Worm (Caenorhabditis elegans) whole organism, L1 larva: ENCODE results near the gene mex-5.

Experiments used
- C16A3.4 ChIP-seq: fragments of 150-350 bp; optimal IDR thresholded peaks from 2 replicates; lab custom pipeline; 2014; ENCODE audit warnings: missing biosample characterization, missing genetic modification characterization
- C34B4.2 ChIP-seq: sonication (generic microtip); optimal IDR thresholded peaks from 2 replicates; lab custom pipeline; 2017; ENCODE audit warnings: mild to moderate bottlenecking, missing genetic modification characterization, missing compliant biosample characterization
- alr-1 ChIP-seq: fragments of 200-800 bp; sonication (Bioruptor generic); optimal IDR thresholded peaks from 2 replicates; lab custom pipeline; 2018; ENCODE audit warnings: borderline replicate concordance, mild to moderate bottlenecking, missing genetic modification characterization, missing compliant biosample characterization
- blmp-1 ChIP-seq: fragments of 150-350 bp; optimal IDR thresholded peaks from 2 replicates; lab custom pipeline; 2014; ENCODE audit warnings: missing biosample characterization, missing genetic modification characterization
- ceh-82 ChIP-seq, 3 experiments: fragments of 150-350 bp in 1 of 3; sonication (generic microtip) in 2 of 3; optimal IDR thresholded peaks; 2 replicates each; lab custom pipeline; 2014 to 2017; ENCODE audit warnings: missing biosample characterization in 3 of 3, missing genetic modification characterization in 3 of 3
- ces-1 ChIP-seq: fragments of 150-350 bp; optimal IDR thresholded peaks from 2 replicates; lab custom pipeline; 2014; ENCODE audit warnings: missing biosample characterization, missing genetic modification reagents, missing genetic modification characterization
- efl-1 ChIP-seq, 4 experiments: fragments of 150-350 bp; optimal IDR thresholded peaks in 3 of 4; peaks in 1 of 4; 1 replicate in 1 of 4; 2 replicates in 3 of 4; lab custom pipeline; 2014; ENCODE audit warnings: missing biosample characterization in 2 of 4, missing genetic modification characterization in 2 of 4, missing genetic modification reagents in 2 of 4
- efl-3 ChIP-seq: fragments of 200-800 bp; sonication (Bioruptor generic); optimal IDR thresholded peaks from 2 replicates; lab custom pipeline; 2018; ENCODE audit warnings: mild to moderate bottlenecking, missing genetic modification characterization, missing compliant biosample characterization
- elt-2 ChIP-seq: sonication (generic microtip); optimal IDR thresholded peaks from 2 replicates; lab custom pipeline; 2016; ENCODE audit warnings: missing genetic modification characterization, mild to moderate bottlenecking, inconsistent platforms, missing compliant biosample characterization, missing genetic modification reagents
- fkh-10 ChIP-seq: sonication (generic microtip); optimal IDR thresholded peaks from 2 replicates; lab custom pipeline; 2017; ENCODE audit warnings: missing biosample characterization, missing genetic modification reagents, missing genetic modification characterization
- fkh-4 ChIP-seq: sonication (generic microtip); optimal IDR thresholded peaks from 2 replicates; lab custom pipeline; 2016; ENCODE audit warnings: missing compliant biosample characterization, missing genetic modification characterization, borderline replicate concordance
- fos-1 ChIP-seq: fragments of 150-350 bp; optimal IDR thresholded peaks from 2 replicates; lab custom pipeline; 2014; ENCODE audit warnings: missing biosample characterization, missing genetic modification characterization
- grh-1 ChIP-seq: fragments of 200-800 bp; sonication (Bioruptor generic); IDR thresholded peaks from 2 replicates; pipeline ENCODE4 v1.3.6; 2022; ENCODE audit warnings: missing genetic modification reagents, missing genetic modification characterization, missing compliant biosample characterization
- jun-1 ChIP-seq: fragments of 150-350 bp; optimal IDR thresholded peaks from 2 replicates; lab custom pipeline; 2014; ENCODE audit warnings: missing biosample characterization, missing genetic modification reagents, missing genetic modification characterization
- lin-13 ChIP-seq: fragments of 150-350 bp; optimal IDR thresholded peaks from 2 replicates; lab custom pipeline; 2014; ENCODE audit warnings: missing biosample characterization, missing genetic modification reagents, missing genetic modification characterization
- lin-15B ChIP-seq: fragments of 150-350 bp; sonication (generic microtip); optimal IDR thresholded peaks from 3 replicates; lab custom pipeline; 2014; ENCODE audit warnings: missing biosample characterization, missing genetic modification characterization
- lin-35 ChIP-seq, 2 experiments: fragments of 150-350 bp; optimal IDR thresholded peaks; 2 replicates each; lab custom pipeline; 2014; ENCODE audit warnings: missing biosample characterization in 2 of 2, missing genetic modification characterization in 2 of 2, missing genetic modification reagents in 2 of 2
- lin-39 ChIP-seq: fragments of 150-350 bp; optimal IDR thresholded peaks from 2 replicates; lab custom pipeline; 2014; ENCODE audit warnings: missing biosample characterization, missing genetic modification reagents, missing genetic modification characterization
- lir-3 ChIP-seq: sonication (generic microtip); optimal IDR thresholded peaks from 2 replicates; lab custom pipeline; 2016; ENCODE audit warnings: mild to moderate bottlenecking, missing genetic modification characterization, moderate library complexity, missing compliant biosample characterization; ENCODE audit not compliant: poor library complexity
- lsy-2 ChIP-seq, 2 experiments: fragments of 150-350 bp; optimal IDR thresholded peaks; 2 replicates each; lab custom pipeline; 2014; ENCODE audit warnings: missing biosample characterization in 2 of 2, missing genetic modification characterization in 2 of 2
- mab-9 ChIP-seq: fragments of 200-800 bp; sonication (Bioruptor generic); IDR thresholded peaks from 2 replicates; pipeline ENCODE4 v1.3.6; 2022; ENCODE audit warnings: missing genetic modification reagents, missing genetic modification characterization, missing compliant biosample characterization
- mdl-1 ChIP-seq, 2 experiments: fragments of 150-350 bp; optimal IDR thresholded peaks; 2 replicates each; lab custom pipeline; 2014 to 2017; ENCODE audit warnings: missing biosample characterization in 2 of 2, missing genetic modification characterization in 2 of 2, inconsistent platforms in 1 of 2
- mep-1 ChIP-seq: fragments of 150-350 bp; optimal IDR thresholded peaks from 2 replicates; lab custom pipeline; 2014; ENCODE audit warnings: missing biosample characterization, missing genetic modification characterization
- nhr-11 ChIP-seq: fragments of 150-350 bp; optimal IDR thresholded peaks from 2 replicates; lab custom pipeline; 2014; ENCODE audit warnings: missing biosample characterization, missing genetic modification characterization
- nhr-12 ChIP-seq: sonication (generic microtip); optimal IDR thresholded peaks from 2 replicates; lab custom pipeline; 2017; ENCODE audit warnings: missing biosample characterization, missing genetic modification characterization
- nhr-20 ChIP-seq: sonication (generic microtip); optimal IDR thresholded peaks from 2 replicates; lab custom pipeline; 2016; ENCODE audit warnings: mild to moderate bottlenecking, missing genetic modification characterization, missing compliant biosample characterization
- nhr-28 ChIP-seq: fragments of 150-350 bp; optimal IDR thresholded peaks from 2 replicates; lab custom pipeline; 2014; ENCODE audit warnings: missing biosample characterization, missing genetic modification characterization
- nhr-47 ChIP-seq: sonication (generic microtip); optimal IDR thresholded peaks from 2 replicates; lab custom pipeline; 2016; ENCODE audit warnings: mild to moderate bottlenecking, missing genetic modification characterization, moderate library complexity, missing compliant biosample characterization
- nhr-71 ChIP-seq: sonication (generic microtip); optimal IDR thresholded peaks from 2 replicates; lab custom pipeline; 2016; ENCODE audit warnings: mild to moderate bottlenecking, missing genetic modification characterization, moderate library complexity, missing compliant biosample characterization
- nhr-85 ChIP-seq: sonication (generic microtip); peaks from one replicate; lab custom pipeline; 2016; ENCODE audit warnings: missing genetic modification characterization, inconsistent platforms, missing compliant biosample characterization
- nhr-90 ChIP-seq: sonication (generic microtip); optimal IDR thresholded peaks from 2 replicates; lab custom pipeline; 2016; ENCODE audit warnings: mild to moderate bottlenecking, missing genetic modification characterization, missing compliant biosample characterization; ENCODE audit not compliant: poor library complexity
- pqm-1 ChIP-seq: sonication (generic microtip); optimal IDR thresholded peaks from 3 replicates; lab custom pipeline; 2017; ENCODE audit warnings: missing biosample characterization, missing genetic modification characterization
- rnt-1 ChIP-seq: sonication (generic microtip); optimal IDR thresholded peaks from 2 replicates; lab custom pipeline; 2016; ENCODE audit warnings: mild to moderate bottlenecking, missing genetic modification characterization, moderate library complexity, missing compliant biosample characterization
- skn-1 ChIP-seq: fragments of 150-350 bp; optimal IDR thresholded peaks from 2 replicates; lab custom pipeline; 2014; ENCODE audit warnings: missing biosample characterization, missing genetic modification characterization
- snpc-4 ChIP-seq: fragments of 150-350 bp; optimal IDR thresholded peaks from 2 replicates; lab custom pipeline; 2014; ENCODE audit warnings: missing biosample characterization, missing genetic modification characterization
- sox-4 ChIP-seq: sonication (generic microtip); optimal IDR thresholded peaks from 2 replicates; lab custom pipeline; 2016; ENCODE audit warnings: missing genetic modification characterization, missing compliant biosample characterization
- swsn-7 ChIP-seq: sonication (generic microtip); optimal IDR thresholded peaks from 2 replicates; lab custom pipeline; 2016; ENCODE audit warnings: missing genetic modification characterization, missing compliant biosample characterization
- tlp-1 ChIP-seq: fragments of 150-350 bp; optimal IDR thresholded peaks from 2 replicates; lab custom pipeline; 2014; ENCODE audit warnings: missing biosample characterization, missing genetic modification characterization
- unc-62 ChIP-seq: fragments of 150-350 bp; optimal IDR thresholded peaks from 2 replicates; lab custom pipeline; 2014; ENCODE audit warnings: missing biosample characterization, missing genetic modification reagents, missing genetic modification characterization
- vab-15 ChIP-seq: sonication (generic microtip); optimal IDR thresholded peaks from 2 replicates; lab custom pipeline; 2017; ENCODE audit warnings: missing genotype, mild to moderate bottlenecking, missing genetic modification characterization, missing compliant biosample characterization
- xbp-1 ChIP-seq: sonication (generic microtip); optimal IDR thresholded peaks from 2 replicates; lab custom pipeline; 2016; ENCODE audit warnings: missing genetic modification characterization, missing compliant biosample characterization
- zag-1 ChIP-seq: fragments of 150-350 bp; optimal IDR thresholded peaks from 2 replicates; lab custom pipeline; 2014; ENCODE audit warnings: missing biosample characterization, missing genetic modification characterization
- zip-4 ChIP-seq: fragments of 200-800 bp; sonication (Bioruptor generic); optimal IDR thresholded peaks from 2 replicates; lab custom pipeline; 2018; ENCODE audit warnings: mild to moderate bottlenecking, missing genetic modification characterization, moderate library complexity, missing compliant biosample characterization

Gene mex-5

DNA sequence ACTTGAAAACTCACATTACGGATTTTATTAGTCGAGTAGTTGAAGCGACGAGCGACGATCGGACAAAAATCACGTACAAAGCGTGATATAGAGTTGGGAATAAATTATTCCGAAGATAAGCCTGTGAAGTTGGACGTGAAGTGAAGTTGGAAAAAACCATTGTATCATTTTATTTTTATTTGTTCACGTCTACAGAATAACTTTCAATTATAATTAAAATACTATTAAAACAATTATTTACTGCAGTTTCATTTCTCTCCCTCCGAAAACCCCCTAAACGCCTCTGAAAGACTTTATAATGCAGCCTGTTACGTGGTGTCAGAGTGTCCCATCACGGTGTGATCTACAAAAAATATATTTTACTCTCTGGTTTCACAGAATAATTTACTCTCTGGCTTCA, 6.6 kb downstream of the mex-5 start, which contains the start of gene Y62E10A.3:
Gene Y62E10A.3, minus strand, starts transcription at position 101 of the 400 bp plus-strand sequence.
- no peak for TF ChIP-seq fos-1
- no peak for TF ChIP-seq rnt-1 (tag; lab: Kevin White, UChicago)
- TF ChIP-seq elt-2 (tag; lab: Kevin White, UChicago): no peak
- no peak for TF ChIP-seq xbp-1 (tag; lab: Kevin White, UChicago)
- TF ChIP-seq C16A3.4: no peak
- TF ChIP-seq sox-4 (tag; lab: Kevin White, UChicago): no peak
- no peak for TF ChIP-seq lir-3 (tag; lab: Kevin White, UChicago)
- no peak for TF ChIP-seq lin-39 (tag; lab: Kevin White, UChicago)
- TF ChIP-seq zip-4 (GFP tag; lab: Kevin White, UChicago): no peak
- TF ChIP-seq, all 84 proteins: peak for 0

DNA sequence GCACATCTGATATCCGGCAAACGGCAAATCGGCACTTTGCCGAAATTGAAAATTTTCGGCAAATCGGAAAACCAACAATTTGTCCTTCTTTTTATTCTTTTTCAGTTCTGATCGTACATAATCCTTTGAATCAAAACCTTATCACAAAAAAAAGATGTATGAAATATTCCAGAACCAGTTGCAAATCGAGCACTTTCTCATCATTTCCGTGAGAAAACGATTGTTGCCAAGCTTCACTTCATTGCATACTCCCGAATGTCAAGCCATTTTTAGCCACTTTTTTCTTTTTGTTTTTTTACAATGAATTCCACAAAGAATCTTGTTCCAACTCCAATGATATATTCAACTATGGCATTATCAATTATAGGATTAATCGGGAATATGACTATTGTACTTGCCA, 11.3 kb downstream of the mex-5 start, which contains the start of gene srsx-25:
Gene srsx-25, plus strand, starts transcription at position 301 of the 400 bp plus-strand sequence.
- TF ChIP-seq fkh-10 (GFP tag; lab: Kevin White, UChicago) (no peak), lsy-2 (tag; optimal IDR thresholded peaks at IDR 0.05; lab: Kevin White, UChicago) (no peak), efl-3 (GFP tag; lab: Kevin White, UChicago) (no peak), nhr-11 (tag; lab: Kevin White, UChicago) (no peak), nhr-20 (tag; lab: Kevin White, UChicago) (no peak), grh-1 (GFP tag; lab: Robert Waterston, UW) (no peak), zag-1 (tag; lab: Kevin White, UChicago) (no peak), ces-1 (GFP tag; lab: Kevin White, UChicago) (no peak), jun-1 (tag; lab: Kevin White, UChicago) (no peak), nhr-85 (no peak), mep-1 (tag; lab: Kevin White, UChicago) (no peak), ceh-82 (tag; optimal IDR thresholded peaks at IDR 0.05; lab: Kevin White, UChicago) (no peak), sox-4 (tag; lab: Kevin White, UChicago) (no peak), lin-15B (tag; lab: Kevin White, UChicago) (no peak), nhr-71 (no peak)

DNA sequence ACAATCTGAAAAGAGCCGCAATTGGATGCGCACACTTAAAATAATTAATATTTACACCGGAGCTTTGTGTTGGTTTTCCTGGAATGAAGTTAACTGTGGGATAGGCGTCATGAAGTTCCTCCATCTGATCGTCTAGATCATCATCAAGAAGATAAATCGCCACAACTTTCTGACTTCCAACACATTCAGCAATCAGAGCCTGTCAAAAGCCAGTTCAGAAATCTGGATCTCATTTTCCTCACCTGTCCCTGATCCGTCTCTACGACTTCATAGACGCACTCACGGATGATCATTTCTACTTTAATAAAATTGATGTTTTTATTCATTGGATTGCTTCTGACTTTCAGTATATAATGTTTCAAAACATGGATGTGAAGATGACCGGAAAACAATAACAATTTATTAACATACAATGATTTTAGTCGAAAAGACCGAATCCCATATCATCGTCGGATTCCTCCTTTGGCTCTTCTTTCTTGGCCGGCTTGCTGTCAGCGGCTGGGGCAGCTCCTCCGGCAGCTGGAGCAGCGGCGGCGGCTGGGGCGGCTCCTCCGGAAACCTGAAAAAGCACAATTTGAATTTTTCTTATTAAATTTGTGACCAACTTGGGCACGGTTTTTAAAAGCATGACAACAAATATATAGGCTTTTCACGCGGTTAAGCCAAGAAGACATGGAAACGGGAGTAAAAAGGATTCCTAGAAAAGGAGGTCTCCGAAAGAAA, 15.8 kb downstream of the mex-5 start, which contains the start of gene agt-1:
Gene agt-1, minus strand, starts transcription at position 293 of the 723 bp plus-strand sequence.
- TF ChIP-seq efl-1 (optimal IDR thresholded peaks at IDR 0.05; lab: Kevin White, UChicago): no peak
- peak in 1 of 2 experiments; percentile 87 for TF ChIP-seq efl-1 (GFP tag; optimal IDR thresholded peaks at IDR 0.05 in 1 of 2; lab: Kevin White, UChicago)
- TF ChIP-seq lsy-2 (tag; optimal IDR thresholded peaks at IDR 0.05; lab: Kevin White, UChicago): peak in 1 of 2 experiments; percentile 19
- TF ChIP-seq alr-1 (tag; lab: Kevin White, UChicago): no peak

DNA sequence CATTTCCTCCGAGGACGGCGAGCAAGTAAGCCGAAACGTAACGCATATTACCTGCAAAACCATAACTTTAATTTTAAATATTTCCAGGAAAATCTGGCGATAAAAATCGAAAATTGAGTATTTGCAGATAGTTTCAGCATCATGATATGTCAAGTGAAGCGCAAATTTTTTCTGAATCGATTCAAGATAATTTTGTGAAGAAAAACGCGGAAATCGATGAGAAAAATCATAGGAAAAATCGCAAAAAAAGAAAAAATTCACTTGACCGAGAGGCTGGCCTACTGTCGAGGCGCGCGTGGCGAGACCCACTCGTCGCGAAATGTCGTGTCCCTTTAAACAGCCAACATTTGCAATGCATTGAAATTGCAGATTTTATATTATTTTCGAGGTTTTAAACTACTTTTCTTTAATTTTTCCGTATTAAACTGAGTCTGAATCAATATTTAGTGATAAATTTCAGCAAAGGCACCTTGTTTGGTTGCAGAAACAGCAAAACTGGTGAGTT, 16.8 kb downstream of the mex-5 start, which contains the start of the genes rla-2, popl-7 and Y62E10A.24:
Gene rla-2, minus strand, starts transcription at position 51 of the 505 bp plus-strand sequence.
Gene popl-7, plus strand, starts transcription at position 455 of the 505 bp plus-strand sequence.
Gene Y62E10A.24, plus strand, starts transcription at position 476 of the 505 bp plus-strand sequence.
- no peak for TF ChIP-seq vab-15 (tag; lab: Kevin White, UChicago)
- TF ChIP-seq swsn-7 (tag; lab: Kevin White, UChicago): no peak
- TF ChIP-seq xbp-1 (tag; lab: Kevin White, UChicago): no peak
- TF ChIP-seq C34B4.2 (tag; lab: Kevin White, UChicago): no peak
- no peak for TF ChIP-seq nhr-90 (tag; lab: Kevin White, UChicago)
- peak; percentile 40 to 71 for TF ChIP-seq lin-35 (GFP tag; optimal IDR thresholded peaks at IDR 0.05; lab: Kevin White, UChicago)
- peak; percentile 8 for TF ChIP-seq nhr-47 (tag; lab: Kevin White, UChicago)
- no peak for TF ChIP-seq lin-13
- TF ChIP-seq unc-62 (GFP tag; lab: Kevin White, UChicago): no peak
- TF ChIP-seq rnt-1 (tag; lab: Kevin White, UChicago): no peak
- TF ChIP-seq mab-9: no peak
- no peak for TF ChIP-seq nhr-12
- TF ChIP-seq pqm-1 (tag; lab: Kevin White, UChicago): no peak
- TF ChIP-seq tlp-1 (tag; lab: Kevin White, UChicago): no peak
- no peak for TF ChIP-seq nhr-11 (tag; lab: Kevin White, UChicago)
- peak in 2 of 3 experiments; percentile 10 to 33 for TF ChIP-seq ceh-82 (tag; optimal IDR thresholded peaks at IDR 0.05; lab: Kevin White, UChicago)
- peak; percentile 28 for TF ChIP-seq blmp-1 (tag; lab: Kevin White, UChicago)
- no peak for TF ChIP-seq jun-1 (tag; lab: Kevin White, UChicago)
- no peak for TF ChIP-seq snpc-4
- TF ChIP-seq C16A3.4: peak; percentile 6
- TF ChIP-seq skn-1 (tag; lab: Kevin White, UChicago): peak; percentile 29
- TF ChIP-seq mdl-1 (tag; optimal IDR thresholded peaks at IDR 0.05; lab: Kevin White, UChicago): no peak
- TF ChIP-seq nhr-28 (tag; lab: Kevin White, UChicago): no peak
- TF ChIP-seq nhr-85: no peak
- TF ChIP-seq fkh-4 (tag; lab: Kevin White, UChicago): no peak
- peak; percentile 52 to 91 for TF ChIP-seq lsy-2 (tag; optimal IDR thresholded peaks at IDR 0.05; lab: Kevin White, UChicago)
